Fruit fly (Drosophila melanogaster): ENCODE results near the gene Tm2.

Tm2 gene

DNA sequence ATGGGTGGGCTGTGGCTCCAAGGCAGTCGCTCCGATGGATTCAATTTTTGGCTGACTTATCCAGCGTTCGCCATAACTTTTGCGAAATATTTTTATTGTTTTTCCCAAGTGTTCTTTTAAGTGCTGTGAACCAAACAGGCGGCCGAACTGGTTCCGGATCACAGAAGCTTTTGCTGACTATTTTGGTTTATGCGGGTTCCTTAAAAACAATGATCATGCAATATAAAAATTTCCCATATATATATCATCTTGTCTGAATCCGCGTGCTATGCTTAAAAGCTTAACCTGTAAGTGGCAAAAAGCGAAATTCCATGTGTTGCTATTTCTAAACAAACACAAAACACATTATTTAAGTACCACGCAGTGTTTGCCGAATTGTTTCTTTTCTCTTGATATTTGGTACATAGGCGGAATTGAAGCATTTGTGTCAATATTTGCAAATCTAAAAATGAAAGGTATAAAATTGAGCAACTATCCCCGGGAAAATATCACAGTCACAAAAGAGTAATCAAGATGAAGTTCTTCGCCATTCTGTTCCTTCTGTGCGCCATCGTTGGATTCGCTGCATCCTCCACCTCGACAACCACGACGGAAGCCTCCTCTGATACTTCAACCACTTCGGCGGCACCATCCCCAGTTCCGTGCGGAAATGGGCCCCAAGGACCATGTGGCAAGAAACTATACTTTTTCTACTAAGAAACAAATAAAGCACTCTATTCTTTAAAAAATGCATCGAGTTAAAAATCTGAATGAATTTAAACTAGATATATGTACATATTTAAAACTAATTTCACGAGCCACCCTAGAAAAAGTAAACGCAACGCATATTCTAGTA, 10.1 kb downstream of the Tm2 start, which contains the start of the genes CG6276 and CG44040 (continued):
- TF ChIP-seq CG11696 (GFP tag; IDR thresholded peaks at IDR 0.05): peak; percentile 11; the same call in 1 of the 2 replicates
- TF ChIP-seq tna (GFP tag; IDR thresholded peaks at IDR 0.05; ENCODE audit: partially characterized antibody): no peak
- no peak for TF ChIP-seq danr (GFP tag; IDR thresholded peaks at IDR 0.05)
- no peak for TF ChIP-seq Dfd (GFP tag; optimal IDR thresholded peaks at IDR 0.05)
- TF ChIP-seq esg (GFP tag; conservative IDR thresholded peaks at IDR 0.05): peak; percentile 22; the same call in 1 of the 2 replicates
- TF ChIP-seq salm (tag; optimal IDR thresholded peaks at IDR 0.05): no peak
- peak; percentile 19; the same call in 1 of the 4 replicates for TF ChIP-seq Gug (GFP tag; IDR thresholded peaks at IDR 0.05)
- TF ChIP-seq HmgD (GFP tag; optimal IDR thresholded peaks at IDR 0.05): no peak
- TF ChIP-seq CG6765 (GFP tag; optimal IDR thresholded peaks at IDR 0.05): peak; percentile 73
- peak; percentile 61 for TF ChIP-seq Fer3 (tag; optimal IDR thresholded peaks at IDR 0.05)
- no peak for TF ChIP-seq dimm (GFP tag; IDR thresholded peaks at IDR 0.05)
- TF ChIP-seq Hmr (GFP tag; optimal IDR thresholded peaks at IDR 0.05): peak; percentile 64
- TF ChIP-seq pfk (GFP tag; optimal IDR thresholded peaks at IDR 0.05): no peak
- no peak for TF ChIP-seq NK7.1 (GFP tag; optimal IDR thresholded peaks at IDR 0.05)
- TF ChIP-seq odd (GFP tag; optimal IDR thresholded peaks at IDR 0.05): no peak
- no peak for TF ChIP-seq sna (GFP tag; IDR thresholded peaks at IDR 0.05; ENCODE audit: partially characterized antibody)
- TF ChIP-seq CG2875 (GFP tag; optimal IDR thresholded peaks at IDR 0.05): peak; percentile 14
- TF ChIP-seq CG7372 (GFP tag; IDR thresholded peaks at IDR 0.05): no peak
- no peak for TF ChIP-seq CG14965 (GFP tag; optimal IDR thresholded peaks at IDR 0.05; ENCODE audit: borderline replicate concordance)
- no peak for TF ChIP-seq CG4707 (GFP tag; optimal IDR thresholded peaks at IDR 0.05)
- TF ChIP-seq CG32767 (GFP tag; IDR thresholded peaks at IDR 0.05): no peak
- TF ChIP-seq CG8290 (GFP tag; optimal IDR thresholded peaks at IDR 0.05): no peak
- peak; percentile 24 to 69 for TF ChIP-seq CG8290 (tag; optimal IDR thresholded peaks at IDR 0.05)
- TF ChIP-seq Ada2b (GFP tag; IDR thresholded peaks at IDR 0.05): no peak
- TF ChIP-seq CG10209 (GFP tag; optimal IDR thresholded peaks at IDR 0.05): peak; percentile 43
- TF ChIP-seq CG6813 (GFP tag; optimal IDR thresholded peaks at IDR 0.05): peak; percentile 36
- no peak for TF ChIP-seq gt (GFP tag; IDR thresholded peaks at IDR 0.05)
- no peak for TF ChIP-seq CG1024 (GFP tag; IDR thresholded peaks at IDR 0.05)
- peak; percentile 58 for TF ChIP-seq ranshi (GFP tag; IDR thresholded peaks at IDR 0.05)
- TF ChIP-seq PHDP (tag; optimal IDR thresholded peaks at IDR 0.05): peak; percentile 27
- peak; percentile 11 for TF ChIP-seq Max (GFP tag; optimal IDR thresholded peaks at IDR 0.05)
- TF ChIP-seq bigmax (GFP tag; optimal IDR thresholded peaks at IDR 0.05): no peak
- TF ChIP-seq slp2 (GFP tag; optimal IDR thresholded peaks at IDR 0.05): no peak
- no peak for TF ChIP-seq CG17612 (GFP tag; IDR thresholded peaks at IDR 0.05)
- peak; percentile 34 to 48 for TF ChIP-seq Pdp1 (GFP tag; optimal IDR thresholded peaks at IDR 0.05)
- TF ChIP-seq Poxn (GFP tag; IDR thresholded peaks at IDR 0.05): no peak
- TF ChIP-seq Six4 (GFP tag; optimal IDR thresholded peaks at IDR 0.05): no peak
- TF ChIP-seq az2 (GFP tag; optimal IDR thresholded peaks at IDR 0.05): peak; percentile 27
- TF ChIP-seq Sry-β (GFP tag; optimal IDR thresholded peaks at IDR 0.05): no peak
- no peak for TF ChIP-seq D (optimal IDR thresholded peaks at IDR 0.05)
- TF ChIP-seq D (GFP tag; optimal IDR thresholded peaks at IDR 0.05): peak; percentile 12
- no peak for TF ChIP-seq CG10321 (GFP tag; IDR thresholded peaks at IDR 0.05)
- TF ChIP-seq inv (GFP tag; IDR thresholded peaks at IDR 0.05; ENCODE audit: partially characterized antibody): no peak
- no peak for TF ChIP-seq GATAe (GFP tag; conservative IDR thresholded peaks at IDR 0.05)
- peak; percentile 39; the same call in 1 of the 2 replicates for TF ChIP-seq Awh (GFP tag; IDR thresholded peaks at IDR 0.05)
- no peak for TF ChIP-seq CG6654 (GFP tag; optimal IDR thresholded peaks at IDR 0.05)
- TF ChIP-seq CG8924 (tag; optimal IDR thresholded peaks at IDR 0.05): peak; percentile 41
- TF ChIP-seq NFAT (GFP tag; IDR thresholded peaks at IDR 0.05): peak; percentile 41
- TF ChIP-seq CG31365 (tag; optimal IDR thresholded peaks at IDR 0.05): peak; percentile 17
- TF ChIP-seq nau (GFP tag; optimal IDR thresholded peaks at IDR 0.05): no peak
